Worm (Caenorhabditis elegans) whole organism, L4 larva: ENCODE results near the gene pxl-1.

Experiments
- F44E2.7 ChIP-seq: fragments of 200-800 bp; sonication (Bioruptor generic); IDR thresholded peaks from 2 replicates; pipeline ENCODE4 v2.1.2; 2022; ENCODE audit warnings: missing genetic modification characterization, missing compliant biosample characterization
- F49E8.2 ChIP-seq: sonication (generic microtip); optimal IDR thresholded peaks from 2 replicates; lab custom pipeline; 2016; ENCODE audit warnings: missing compliant biosample characterization, mild to moderate bottlenecking, missing genetic modification characterization, borderline replicate concordance
- T26A8.4 ChIP-seq: fragments of 200-800 bp; sonication (Bioruptor generic); IDR thresholded peaks from 2 replicates; pipeline ENCODE4 v1.3.6; 2022; ENCODE audit warnings: missing genetic modification characterization, missing compliant biosample characterization
- Y5F2A.4 ChIP-seq: fragments of 200-800 bp; sonication (Bioruptor generic); optimal IDR thresholded peaks from 2 replicates; lab custom pipeline; 2018; ENCODE audit warnings: mild to moderate bottlenecking, missing genetic modification characterization, missing compliant biosample characterization
- Y75B8A.6 ChIP-seq: fragments of 200-800 bp; sonication (Bioruptor generic); IDR thresholded peaks from 2 replicates; pipeline ENCODE4 v1.3.6; 2022; ENCODE audit warnings: missing genetic modification reagents, missing genetic modification characterization, missing compliant biosample characterization
- ZK546.5 ChIP-seq, 2 experiments: sonication (generic microtip); optimal IDR thresholded peaks; 2 replicates each; lab custom pipeline; 2017; ENCODE audit warnings: missing biosample characterization in 2 of 2, missing genetic modification characterization in 2 of 2
- ceh-20 ChIP-seq: fragments of 200-800 bp; sonication (Bioruptor generic); IDR thresholded peaks from 2 replicates; pipeline ENCODE4 v1.3.6; 2022; ENCODE audit warnings: missing genetic modification reagents, missing genetic modification characterization, missing compliant biosample characterization
- ceh-62 ChIP-seq: sonication (generic microtip); optimal IDR thresholded peaks from 2 replicates; lab custom pipeline; 2017; ENCODE audit warnings: missing biosample characterization, missing genetic modification characterization
- cey-2 ChIP-seq: sonication (generic microtip); optimal IDR thresholded peaks from 3 replicates; lab custom pipeline; 2017; ENCODE audit warnings: missing genetic modification characterization, mild to moderate bottlenecking, missing compliant biosample characterization, antibody characterized with exemption, borderline replicate concordance; ENCODE audit not compliant: insufficient read depth
- ctbp-1 ChIP-seq: fragments of 200-800 bp; sonication (Bioruptor generic); IDR thresholded peaks from 2 replicates; pipeline ENCODE4 v1.3.6; 2022; ENCODE audit warnings: missing genetic modification reagents, missing genetic modification characterization, missing compliant biosample characterization
- daf-19 ChIP-seq: fragments of 200-800 bp; sonication (Bioruptor generic); conservative IDR thresholded peaks from 2 replicates; pipeline ENCODE4 v1.3.6; 2022; ENCODE audit warnings: missing genetic modification characterization, missing compliant biosample characterization
- daf-8 ChIP-seq: fragments of 200-800 bp; sonication (Bioruptor generic); IDR thresholded peaks from 2 replicates; pipeline ENCODE4 v1.3.6; 2022; ENCODE audit warnings: missing genetic modification characterization, missing compliant biosample characterization
- dmd-8 ChIP-seq: fragments of 200-800 bp; sonication (Bioruptor generic); IDR thresholded peaks from 2 replicates; pipeline ENCODE4 v1.3.6; 2022; ENCODE audit warnings: missing genetic modification characterization, missing compliant biosample characterization
- dpl-1 ChIP-seq: fragments of 150-350 bp; optimal IDR thresholded peaks from 2 replicates; lab custom pipeline; 2014; ENCODE audit warnings: missing biosample characterization, missing genetic modification reagents, missing genetic modification characterization
- duxl-1 ChIP-seq: sonication (generic microtip); optimal IDR thresholded peaks from 2 replicates; lab custom pipeline; 2016; ENCODE audit warnings: mild to moderate bottlenecking, missing genetic modification characterization, moderate library complexity, missing compliant biosample characterization; ENCODE audit not compliant: poor library complexity
- dve-1 ChIP-seq: sonication (generic microtip); optimal IDR thresholded peaks from 2 replicates; lab custom pipeline; 2017; ENCODE audit warnings: antibody characterized with exemption, mild to moderate bottlenecking, missing genetic modification characterization, missing compliant biosample characterization; ENCODE audit not compliant: insufficient read depth
- egl-43 ChIP-seq: fragments of 200-800 bp; sonication (Bioruptor generic); IDR thresholded peaks from 2 replicates; pipeline ENCODE4 v1.3.6; 2022; ENCODE audit warnings: missing genetic modification reagents, missing genetic modification characterization, missing compliant biosample characterization
- hif-1 ChIP-seq, 2 experiments: sonication (generic microtip); optimal IDR thresholded peaks; 2 replicates each; lab custom pipeline; 2016 to 2017; ENCODE audit warnings: missing compliant biosample characterization in 2 of 2, missing genetic modification characterization in 2 of 2, missing genetic modification reagents in 2 of 2, missing genotype in 2 of 2, mild to moderate bottlenecking in 1 of 2
- hlh-11 ChIP-seq: fragments of 200-800 bp; sonication (Bioruptor generic); optimal IDR thresholded peaks from 2 replicates; lab custom pipeline; 2018; ENCODE audit warnings: mild to moderate bottlenecking, missing genetic modification characterization, missing compliant biosample characterization
- hlh-30 ChIP-seq: sonication (generic microtip); optimal IDR thresholded peaks from 2 replicates; lab custom pipeline; 2017; ENCODE audit warnings: antibody characterized with exemption, mild to moderate bottlenecking, missing genetic modification characterization, missing compliant biosample characterization; ENCODE audit not compliant: insufficient read depth
- hmg-1.1 ChIP-seq: fragments of 200-800 bp; sonication (Bioruptor generic); IDR thresholded peaks from 2 replicates; pipeline ENCODE4 v1.3.6; 2022; ENCODE audit warnings: missing genetic modification reagents, missing genetic modification characterization, missing compliant biosample characterization
- jun-1 ChIP-seq: fragments of 150-350 bp; optimal IDR thresholded peaks from 2 replicates; lab custom pipeline; 2014; ENCODE audit warnings: missing biosample characterization, missing genetic modification reagents, missing genetic modification characterization
- madf-5 ChIP-seq, 2 experiments: fragments of 200-800 bp; sonication (Bioruptor generic); IDR thresholded peaks; 2 replicates each; pipeline ENCODE4 v1.3.6; 2022; ENCODE audit warnings: missing compliant biosample characterization in 2 of 2, missing genetic modification characterization in 2 of 2
- mdl-1 ChIP-seq, 2 experiments: fragments of 150-350 bp in 1 of 2; sonication (generic microtip) in 1 of 2; optimal IDR thresholded peaks; 2 replicates each; lab custom pipeline; 2014 to 2017; ENCODE audit warnings: missing biosample characterization in 2 of 2, missing genetic modification characterization in 2 of 2
- mxl-3 ChIP-seq: fragments of 200-800 bp; sonication (Bioruptor generic); optimal IDR thresholded peaks from 2 replicates; lab custom pipeline; 2018; ENCODE audit warnings: mild to moderate bottlenecking, missing genetic modification characterization, missing compliant biosample characterization
- nhr-102 ChIP-seq: sonication (generic microtip); optimal IDR thresholded peaks from 2 replicates; lab custom pipeline; 2016; ENCODE audit warnings: mild to moderate bottlenecking, missing genetic modification characterization, moderate library complexity, missing compliant biosample characterization
- nhr-11 ChIP-seq: fragments of 150-350 bp; optimal IDR thresholded peaks from 2 replicates; lab custom pipeline; 2014; ENCODE audit warnings: missing biosample characterization, missing genetic modification characterization
- nhr-25 ChIP-seq: sonication (generic microtip); optimal IDR thresholded peaks from 2 replicates; lab custom pipeline; 2017; ENCODE audit warnings: missing genetic modification characterization, mild to moderate bottlenecking, missing compliant biosample characterization, antibody characterized with exemption, moderate library complexity, borderline replicate concordance; ENCODE audit not compliant: insufficient read depth
- nhr-48 ChIP-seq: sonication (generic microtip); optimal IDR thresholded peaks from 2 replicates; lab custom pipeline; 2016; ENCODE audit warnings: mild to moderate bottlenecking, missing genetic modification characterization, missing compliant biosample characterization
- nhr-76 ChIP-seq: fragments of 150-350 bp; optimal IDR thresholded peaks from 2 replicates; lab custom pipeline; 2014; ENCODE audit warnings: missing biosample characterization, missing genetic modification characterization
- nhr-77 ChIP-seq: fragments of 150-350 bp; optimal IDR thresholded peaks from 2 replicates; lab custom pipeline; 2014; ENCODE audit warnings: missing biosample characterization, missing genetic modification characterization
- pha-4 ChIP-seq, 2 experiments: fragments of 150-350 bp in 1 of 2; fragments of 200-800 bp in 1 of 2; sonication (Bioruptor generic) in 1 of 2; IDR thresholded peaks in 1 of 2; optimal IDR thresholded peaks in 1 of 2; 2 replicates each; pipeline versions ENCODE4 v1.3.6 to Lab custom; 2014 to 2022; ENCODE audit warnings: missing genetic modification characterization in 2 of 2, missing genetic modification reagents in 2 of 2, missing biosample characterization in 1 of 2, missing compliant biosample characterization in 1 of 2
- php-3 ChIP-seq: fragments of 200-800 bp; sonication (Bioruptor generic); IDR thresholded peaks from 2 replicates; pipeline ENCODE4 v1.3.6; 2022; ENCODE audit warnings: missing genetic modification reagents, missing genetic modification characterization, missing compliant biosample characterization
- set-16 ChIP-seq: fragments of 200-800 bp; sonication (Bioruptor generic); IDR thresholded peaks from 2 replicates; pipeline ENCODE4 v1.3.6; 2022; ENCODE audit warnings: missing genetic modification reagents, missing genetic modification characterization, missing compliant biosample characterization
- snpc-1.2 ChIP-seq: fragments of 200-800 bp; sonication (Bioruptor generic); IDR thresholded peaks from 2 replicates; pipeline ENCODE4 v1.3.6; 2022; ENCODE audit warnings: missing genetic modification reagents, missing genetic modification characterization, missing compliant biosample characterization
- tag-97 ChIP-seq: fragments of 200-800 bp; sonication (Bioruptor generic); IDR thresholded peaks from 2 replicates; pipeline ENCODE4 v1.3.6; 2022; ENCODE audit warnings: missing genetic modification characterization, missing compliant biosample characterization
- vab-7 ChIP-seq: fragments of 200-800 bp; sonication (Bioruptor generic); IDR thresholded peaks from 2 replicates; pipeline ENCODE4 v1.3.6; 2022; ENCODE audit warnings: missing genetic modification reagents, missing genetic modification characterization, missing compliant biosample characterization
- zfp-3 ChIP-seq: fragments of 200-800 bp; sonication (Bioruptor generic); conservative IDR thresholded peaks from 2 replicates; pipeline ENCODE4 v1.3.6; 2022; ENCODE audit warnings: missing genetic modification reagents, missing genetic modification characterization, missing compliant biosample characterization
- zip-2 ChIP-seq: fragments of 150-350 bp; optimal IDR thresholded peaks from 2 replicates; lab custom pipeline; 2014; ENCODE audit warnings: missing biosample characterization, missing genetic modification characterization
- ztf-7 ChIP-seq: fragments of 150-350 bp; optimal IDR thresholded peaks from 2 replicates; lab custom pipeline; 2014; ENCODE audit warnings: missing biosample characterization, missing genetic modification characterization

pxl-1 gene

ce11 chrIII:5943368-5944180 lies 47.8 kb upstream of the pxl-1 start (continued):
- TF ChIP-seq nhr-48 (tag; lab: Kevin White, UChicago) (peak; percentile 11), T26A8.4 (GFP tag; lab: Robert Waterston, UW) (peak; percentile 91), dmd-8 (GFP tag; lab: Robert Waterston, UW) (no peak), ZK546.5 (tag; optimal IDR thresholded peaks at IDR 0.05; lab: Kevin White, UChicago) (no peak), nhr-11 (tag; lab: Kevin White, UChicago) (no peak), dpl-1 (GFP tag; lab: Kevin White, UChicago) (peak; percentile 2), zfp-3 (peak; percentile 92), mxl-3 (GFP tag; lab: Kevin White, UChicago) (peak; percentile 29), ceh-20 (GFP tag; lab: Robert Waterston, UW) (peak; percentile 8; the same call in 1 of the 2 replicates), ztf-7 (tag; lab: Kevin White, UChicago) (no peak), egl-43 (GFP tag; lab: Robert Waterston, UW) (no peak), hlh-11 (tag; lab: Kevin White, UChicago) (peak; percentile 61), hif-1 (tag; optimal IDR thresholded peaks at IDR 0.05; lab: Kevin White, UChicago) (peak in 1 of 2 experiments; percentile 2), cey-2 (tag; lab: Kevin White, UChicago) (peak; percentile 42)

ce11 chrIII:5942104-5942503 lies 46.3 kb upstream of the pxl-1 start:
- TF ChIP-seq ceh-62 (tag; lab: Kevin White, UChicago) (no peak), pha-4 (GFP tag; IDR thresholded peaks at IDR 0.05; lab: Robert Waterston, UW) (peak; percentile 5; the same call in 1 of the 2 replicates), pha-4 (tag; optimal IDR thresholded peaks at IDR 0.05; lab: Kevin White, UChicago) (no peak), egl-43 (GFP tag; lab: Robert Waterston, UW) (peak; percentile 52; the same call in 1 of the 2 replicates), ctbp-1 (GFP tag; lab: Robert Waterston, UW) (0 out of 2 replicates have a peak, but pooled peaks have one; percentile 6), hmg-1.1 (GFP tag; lab: Robert Waterston, UW) (0 out of 2 replicates have a peak, but pooled peaks have one; percentile 13), set-16 (GFP tag; lab: Robert Waterston, UW) (0 out of 2 replicates have a peak, but pooled peaks have one; percentile 10)

- no peak; the same call in 1 of the 2 replicates for TF ChIP-seq vab-7 (GFP tag; lab: Robert Waterston, UW)
- no peak for TF ChIP-seq F44E2.7
- TF ChIP-seq nhr-76 = no peak
- 0 out of 4 replicates have a peak, but pooled peaks of 1 of the 2 experiments have one; percentile 11 for TF ChIP-seq madf-5 (GFP tag; IDR thresholded peaks at IDR 0.05; lab: Robert Waterston, UW)
- 0 out of 2 replicates have a peak, but pooled peaks have one; percentile 46 for TF ChIP-seq T26A8.4 (GFP tag; lab: Robert Waterston, UW)
- TF ChIP-seq php-3 (GFP tag; lab: Robert Waterston, UW) = peak; percentile 57; the same call in 1 of the 2 replicates
- TF ChIP-seq egl-43 (GFP tag; lab: Robert Waterston, UW) = peak; percentile 75
- no peak for TF ChIP-seq jun-1
- no peak for TF ChIP-seq ZK546.5 (tag; optimal IDR thresholded peaks at IDR 0.05; lab: Kevin White, UChicago)
- TF ChIP-seq dve-1 (tag; lab: Kevin White, UChicago) = peak; percentile 85
- TF ChIP-seq ztf-7 (tag; lab: Kevin White, UChicago) = no peak
- peak; percentile 30; the same call in 1 of the 2 replicates for TF ChIP-seq dmd-8 (GFP tag; lab: Robert Waterston, UW)
- TF ChIP-seq snpc-1.2 (GFP tag; lab: Robert Waterston, UW) = peak; percentile 13; the same call in 1 of the 2 replicates
- TF ChIP-seq Y5F2A.4 (GFP tag; lab: Kevin White, UChicago) = no peak
- TF ChIP-seq nhr-25 (tag; lab: Kevin White, UChicago) = no peak
- TF ChIP-seq daf-19 (GFP tag; lab: Robert Waterston, UW) = 0 out of 2 replicates have a peak, but pooled peaks have one; percentile 21
- TF ChIP-seq dpl-1 (GFP tag; lab: Kevin White, UChicago) = no peak
- peak; percentile 17; the same call in 1 of the 2 replicates for TF ChIP-seq ceh-20 (GFP tag; lab: Robert Waterston, UW)
- TF ChIP-seq duxl-1 (tag; lab: Kevin White, UChicago) = peak; percentile 67
- peak; percentile 98 for TF ChIP-seq hlh-30 (tag; lab: Kevin White, UChicago)
- TF ChIP-seq F49E8.2 (tag; lab: Kevin White, UChicago) = no peak
- peak; percentile 79 for TF ChIP-seq zip-2
- TF ChIP-seq nhr-77 (tag; lab: Kevin White, UChicago) = peak; percentile 21
- no peak for TF ChIP-seq nhr-102 (tag; lab: Kevin White, UChicago)
- peak; percentile 51; the same call in 1 of the 2 replicates for TF ChIP-seq pha-4 (GFP tag; IDR thresholded peaks at IDR 0.05; lab: Robert Waterston, UW)
- peak; percentile 69 for TF ChIP-seq pha-4 (tag; optimal IDR thresholded peaks at IDR 0.05; lab: Kevin White, UChicago)
- TF ChIP-seq tag-97 (GFP tag; lab: Robert Waterston, UW) = no peak
- no peak for TF ChIP-seq daf-8 (GFP tag; lab: Robert Waterston, UW)
- no peak for TF ChIP-seq Y75B8A.6 (GFP tag; lab: Robert Waterston, UW)
- peak; percentile 71 for TF ChIP-seq ctbp-1 (GFP tag; lab: Robert Waterston, UW)
- TF ChIP-seq mdl-1 (tag; optimal IDR thresholded peaks at IDR 0.05; lab: Kevin White, UChicago) = peak; percentile 96
These were observed 44.7 kb upstream of the pxl-1 start for ce11 chrIII:5940525-5940974.
